Worm (Caenorhabditis elegans): ENCODE measurements around the gene ttr-22.

Gene ttr-22

DNA sequence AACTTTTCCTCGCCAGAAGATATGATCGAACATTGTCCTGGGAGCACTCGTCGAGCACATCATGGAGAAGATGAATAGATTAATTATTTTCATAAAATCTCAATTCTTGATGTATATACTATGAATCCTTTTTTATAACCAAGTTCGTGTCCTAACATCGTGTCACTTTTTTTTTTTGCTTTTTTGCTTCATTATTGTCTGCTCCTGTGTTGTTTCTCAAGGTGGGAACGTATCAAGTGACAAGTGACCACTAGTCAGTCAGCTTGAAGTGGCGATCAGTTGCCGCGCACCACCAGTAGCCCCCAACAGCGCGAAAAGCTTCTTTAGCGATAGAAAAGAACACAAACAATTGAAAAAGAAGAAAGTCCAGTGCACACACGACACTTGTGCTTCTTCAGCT lies 11.0 kb downstream of the ttr-22 start, which contains the start of gene lrx-1:
Gene lrx-1 (plus strand): TSS at position 301 of the 400 bp plus-strand sequence.
- no peak for TF ChIP-seq zip-5 (tag; optimal IDR thresholded peaks at IDR 0.05)
- TF ChIP-seq ceh-24 (tag; optimal IDR thresholded peaks at IDR 0.05), result no peak
- TF ChIP-seq ttx-3 (tag; optimal IDR thresholded peaks at IDR 0.05), result no peak
- no peak for TF ChIP-seq tbx-2 (tag; optimal IDR thresholded peaks at IDR 0.05)
- no peak for TF ChIP-seq rnt-1 (tag; optimal IDR thresholded peaks at IDR 0.05)
- no peak for TF ChIP-seq sox-4 (tag; optimal IDR thresholded peaks at IDR 0.05)
- TF ChIP-seq ceh-48 (tag; optimal IDR thresholded peaks at IDR 0.05), result no peak
- TF ChIP-seq fkh-10 (GFP tag; optimal IDR thresholded peaks at IDR 0.05), result no peak
- TF ChIP-seq ets-4 (tag; optimal IDR thresholded peaks at IDR 0.05), result no peak
- no peak for TF ChIP-seq pha-4 (tag; optimal IDR thresholded peaks at IDR 0.05)
- TF ChIP-seq fkh-6 (tag; optimal IDR thresholded peaks at IDR 0.05), result no peak
- no peak for TF ChIP-seq ahr-1 (tag; optimal IDR thresholded peaks at IDR 0.05)
- no peak for TF ChIP-seq ceh-22 (tag; optimal IDR thresholded peaks at IDR 0.05)
- TF ChIP-seq tbx-7 (tag; optimal IDR thresholded peaks at IDR 0.05), result no peak

DNA sequence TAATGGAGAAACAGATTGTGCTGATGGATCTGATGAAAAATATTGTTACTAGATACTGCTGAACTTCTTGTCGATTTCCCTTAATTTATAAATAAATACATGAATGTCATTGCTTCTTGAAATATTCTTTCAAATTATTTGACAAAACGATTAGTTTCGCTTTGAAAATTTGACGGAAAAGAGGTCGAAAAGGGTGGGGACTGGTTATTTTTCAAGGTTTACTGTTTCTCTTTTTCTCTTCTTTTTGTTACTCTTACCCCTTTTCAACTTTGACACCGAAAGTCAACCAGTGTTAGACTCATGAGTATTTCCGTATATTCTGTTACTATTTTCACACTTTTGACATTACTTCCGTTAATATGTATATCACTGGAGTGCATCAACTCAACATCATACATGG lies 14.1 kb downstream of the ttr-22 start, which contains the start of gene T04H1.12:
Gene T04H1.12 (plus strand): TSS at position 301 of the 400 bp plus-strand sequence.
- no peak for TF ChIP-seq Y22D7AL.16 (tag; optimal IDR thresholded peaks at IDR 0.05)
- no peak for TF ChIP-seq pros-1 (tag; optimal IDR thresholded peaks at IDR 0.05)
- no peak for TF ChIP-seq sox-2 (GFP tag; IDR thresholded peaks at IDR 0.05)
- no peak for TF ChIP-seq ahr-1 (tag; optimal IDR thresholded peaks at IDR 0.05)
- no peak for TF ChIP-seq F13H6.1 (tag; optimal IDR thresholded peaks at IDR 0.05)
- no peak for TF ChIP-seq rnt-1 (tag; optimal IDR thresholded peaks at IDR 0.05)
- no peak for TF ChIP-seq pat-9 (tag; optimal IDR thresholded peaks at IDR 0.05)
- no peak for TF ChIP-seq sox-4 (tag; optimal IDR thresholded peaks at IDR 0.05)
- TF ChIP-seq elt-2 (tag; optimal IDR thresholded peaks at IDR 0.05), result no peak
- TF ChIP-seq unc-3 (GFP tag; conservative IDR thresholded peaks at IDR 0.05), result no peak
- TF ChIP-seq unc-3 (tag; optimal IDR thresholded peaks at IDR 0.05), result no peak
- no peak for TF ChIP-seq C08G9.2 (tag; optimal IDR thresholded peaks at IDR 0.05)
- TF ChIP-seq che-1 (tag; optimal IDR thresholded peaks at IDR 0.05), result no peak
- no peak for TF ChIP-seq ceh-24 (tag; optimal IDR thresholded peaks at IDR 0.05)

DNA sequence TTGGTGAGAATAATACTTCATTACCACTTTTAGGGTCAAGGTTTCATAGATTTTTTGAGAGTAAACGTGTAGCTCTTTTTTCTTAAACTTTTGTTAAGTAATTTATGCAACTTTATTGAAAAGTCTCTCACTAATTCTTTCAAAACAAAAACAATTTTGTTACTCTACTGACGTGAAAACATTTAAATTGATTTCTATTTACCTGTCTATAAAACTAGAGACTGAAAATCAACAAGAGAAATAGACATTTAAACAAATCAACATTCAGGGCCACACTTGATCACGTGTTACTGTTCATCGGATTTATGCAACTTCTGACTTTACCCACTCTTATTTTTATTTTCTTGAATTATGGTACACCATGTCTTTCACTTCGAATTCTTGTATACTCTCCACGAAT lies 15.2 kb downstream of the ttr-22 start, which contains the start of gene ugt-55:
Gene ugt-55 (plus strand): TSS at position 301 of the 400 bp plus-strand sequence.
- no peak for TF ChIP-seq lin-11 (tag; optimal IDR thresholded peaks at IDR 0.05)
- TF ChIP-seq hlh-13 (GFP tag; optimal IDR thresholded peaks at IDR 0.05), result no peak
- TF ChIP-seq hlh-6 (tag; optimal IDR thresholded peaks at IDR 0.05), result no peak
- TF ChIP-seq pag-3 (tag; optimal IDR thresholded peaks at IDR 0.05; ENCODE audit: borderline replicate concordance), result no peak
- TF ChIP-seq ahr-1 (tag; optimal IDR thresholded peaks at IDR 0.05), result no peak
- no peak for TF ChIP-seq dve-1 (tag; optimal IDR thresholded peaks at IDR 0.05)
- no peak for TF ChIP-seq rnt-1 (tag; optimal IDR thresholded peaks at IDR 0.05)
- no peak for TF ChIP-seq ceh-6 (GFP tag; optimal IDR thresholded peaks at IDR 0.05)
- no peak for TF ChIP-seq nhr-232 (tag; optimal IDR thresholded peaks at IDR 0.05)
- no peak for TF ChIP-seq ttx-3 (tag; optimal IDR thresholded peaks at IDR 0.05)

DNA sequence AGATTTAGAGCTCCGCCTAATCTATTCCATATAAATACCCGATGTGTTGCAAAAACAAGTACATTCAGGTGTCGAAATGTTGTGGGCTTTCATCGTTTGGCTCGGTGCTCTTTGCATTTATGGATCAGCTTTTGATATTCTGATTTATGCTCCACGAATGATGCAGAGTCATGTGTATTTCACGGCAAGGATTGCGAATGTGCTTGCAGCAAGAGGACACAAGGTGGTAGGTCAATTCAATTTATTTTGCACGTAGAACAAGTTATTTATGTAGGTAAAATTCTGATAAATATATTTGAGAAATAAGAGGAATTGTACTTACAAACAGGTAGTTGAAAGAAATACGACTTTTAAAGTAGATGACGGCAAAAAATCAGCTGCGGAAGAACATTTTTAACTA lies 17.7 kb downstream of the ttr-22 start, which contains the start of gene ugt-56:
Gene ugt-56 (plus strand): TSS at position 61 of the 400 bp plus-strand sequence.
- no peak for TF ChIP-seq nhr-11 (tag; optimal IDR thresholded peaks at IDR 0.05)
- TF ChIP-seq lim-6 (tag; optimal IDR thresholded peaks at IDR 0.05), result no peak
- TF ChIP-seq fax-1 (tag; optimal IDR thresholded peaks at IDR 0.05), result no peak
- TF ChIP-seq unc-86 (tag; optimal IDR thresholded peaks at IDR 0.05), result no peak
- no peak for TF ChIP-seq pag-3 (tag; optimal IDR thresholded peaks at IDR 0.05; ENCODE audit: borderline replicate concordance)
- no peak for TF ChIP-seq syd-9 (tag; optimal IDR thresholded peaks at IDR 0.05)
- TF ChIP-seq unc-42 (tag; optimal IDR thresholded peaks at IDR 0.05), result no peak
- TF ChIP-seq zip-5 (tag; optimal IDR thresholded peaks at IDR 0.05), result no peak
